Fruit fly (Drosophila melanogaster): ENCODE results near the gene CG3868.

The CG3868 gene

dm6 chr3L:14448321-14449043, 46.0 kb upstream of the CG3868 start (continued):
- TF ChIP-seq MESR4 (GFP tag; optimal IDR thresholded peaks at IDR 0.05) (peak; percentile 40), HHEX (GFP tag; optimal IDR thresholded peaks at IDR 0.05) (peak; percentile 85), CG15479 (GFP tag; optimal IDR thresholded peaks at IDR 0.05) (peak; percentile 83), cg (GFP tag; optimal IDR thresholded peaks at IDR 0.05) (no peak), nmo (GFP tag; optimal IDR thresholded peaks at IDR 0.05) (peak; percentile 68), TFAM (GFP tag; optimal IDR thresholded peaks at IDR 0.05) (peak; percentile 82), CG18011 (GFP tag; optimal IDR thresholded peaks at IDR 0.05) (peak; percentile 63), zen (tag; optimal IDR thresholded peaks at IDR 0.05) (peak; percentile 99), CG15073 (GFP tag; optimal IDR thresholded peaks at IDR 0.05) (peak; percentile 9), CG9727 (GFP tag; optimal IDR thresholded peaks at IDR 0.05) (peak; percentile 92), pfk (GFP tag; optimal IDR thresholded peaks at IDR 0.05) (no peak), CG9797 (GFP tag; optimal IDR thresholded peaks at IDR 0.05) (peak; percentile 4), zfh1 (GFP tag; IDR thresholded peaks at IDR 0.05) (peak; percentile 95), ab (GFP tag; optimal IDR thresholded peaks at IDR 0.05) (peak; percentile 62), CG4360 (GFP tag; IDR thresholded peaks at IDR 0.05) (peak; percentile 70), CG3726 (GFP tag; IDR thresholded peaks at IDR 0.05) (peak; percentile 88), yki (optimal IDR thresholded peaks at IDR 0.05) (no peak), Sry-β (GFP tag; optimal IDR thresholded peaks at IDR 0.05) (peak; percentile 44), slbo (GFP tag; IDR thresholded peaks at IDR 0.05) (no peak; the same call in 1 of the 2 replicates), seq (GFP tag; IDR thresholded peaks at IDR 0.05) (peak; percentile 91), CG8765 (GFP tag; IDR thresholded peaks at IDR 0.05) (peak; percentile 86), Optix (GFP tag; IDR thresholded peaks at IDR 0.05) (peak; percentile 71; the same call in 2 of the 3 replicates), CG42726 (GFP tag; IDR thresholded peaks at IDR 0.05; ENCODE audit: partially characterized antibody) (no peak), CG12942 (GFP tag; optimal IDR thresholded peaks at IDR 0.05) (peak; percentile 83), CTCF (GFP tag; optimal IDR thresholded peaks at IDR 0.05) (peak; percentile 45), HLH4C (GFP tag; IDR thresholded peaks at IDR 0.05; ENCODE audit: partially characterized antibody) (no peak), Fer1 (GFP tag; optimal IDR thresholded peaks at IDR 0.05) (no peak), H2.0 (GFP tag; IDR thresholded peaks at IDR 0.05) (peak; percentile 89), pum (GFP tag; optimal IDR thresholded peaks at IDR 0.05) (peak; percentile 82), hbn (GFP tag; IDR thresholded peaks at IDR 0.05; ENCODE audit: partially characterized antibody) (no peak), CG13624 (GFP tag; optimal IDR thresholded peaks at IDR 0.05) (peak; percentile 77), her (GFP tag; optimal IDR thresholded peaks at IDR 0.05) (peak; percentile 49), Hr39 (optimal IDR thresholded peaks at IDR 0.05) (no peak), CG10274 (GFP tag; optimal IDR thresholded peaks at IDR 0.05) (peak; percentile 39), bcd (GFP tag; optimal IDR thresholded peaks at IDR 0.05) (peak; percentile 88), CG8944 (GFP tag; optimal IDR thresholded peaks at IDR 0.05) (peak; percentile 71), scrt (GFP tag; optimal IDR thresholded peaks at IDR 0.05) (peak; percentile 65), E2f2 (GFP tag; IDR thresholded peaks at IDR 0.05) (no peak; the same call in none of the 2 replicates), CG14441 (GFP tag; IDR thresholded peaks at IDR 0.05) (peak; percentile 87), Hmx (GFP tag; optimal IDR thresholded peaks at IDR 0.05) (peak; percentile 33), maf-S (GFP tag; optimal IDR thresholded peaks at IDR 0.05) (peak; percentile 71), Gug (GFP tag; IDR thresholded peaks at IDR 0.05) (peak; percentile 63; the same call in 2 of the 4 replicates), Dref (GFP tag; IDR thresholded peaks at IDR 0.05) (no peak), Hey (tag; optimal IDR thresholded peaks at IDR 0.05) (no peak), fru (optimal IDR thresholded peaks at IDR 0.05) (no peak), sr (GFP tag; IDR thresholded peaks at IDR 0.05) (no peak; the same call in 2 of the 3 replicates), Trl (optimal IDR thresholded peaks at IDR 0.05) (peak; percentile 24 to 75), Trl (GFP tag; optimal IDR thresholded peaks at IDR 0.05) (peak; percentile 79), bsh (GFP tag; optimal IDR thresholded peaks at IDR 0.05) (peak; percentile 96 to 97), Stat92E (GFP tag; optimal IDR thresholded peaks at IDR 0.05) (peak in 1 of 3 experiments; percentile 26), CG30403 (GFP tag; optimal IDR thresholded peaks at IDR 0.05) (peak; percentile 92)
